Worm (Caenorhabditis elegans) whole organism, L2 larva: Measurements from ENCODE around the gene clec-34.

Source experiments
- R02D3.7 ChIP-seq: fragments of 150-350 bp; optimal IDR thresholded peaks from 2 replicates; lab custom pipeline; 2014; ENCODE audit warnings: missing biosample characterization, missing genetic modification characterization
- ZK546.5 ChIP-seq: sonication (generic microtip); optimal IDR thresholded peaks from 2 replicates; lab custom pipeline; 2017; ENCODE audit warnings: missing biosample characterization, missing genetic modification characterization
- dmd-4 ChIP-seq: sonication (generic microtip); optimal IDR thresholded peaks from 2 replicates; lab custom pipeline; 2017; ENCODE audit warnings: missing biosample characterization, missing genetic modification characterization
- egl-27 ChIP-seq: sonication (generic microtip); optimal IDR thresholded peaks from 3 replicates; lab custom pipeline; 2017; ENCODE audit warnings: missing biosample characterization, missing genetic modification reagents, missing genetic modification characterization
- elt-3 ChIP-seq: sonication (generic microtip); optimal IDR thresholded peaks from 2 replicates; lab custom pipeline; 2017; ENCODE audit warnings: missing biosample characterization, missing genetic modification characterization
- lin-39 ChIP-seq: fragments of 150-350 bp; optimal IDR thresholded peaks from 2 replicates; lab custom pipeline; 2014; ENCODE audit warnings: missing biosample characterization, missing genetic modification reagents, missing genetic modification characterization
- skn-1 ChIP-seq: sonication (generic microtip); optimal IDR thresholded peaks from 2 replicates; lab custom pipeline; 2017; ENCODE audit warnings: missing biosample characterization, missing genetic modification characterization
- ztf-11 ChIP-seq: sonication (generic microtip); optimal IDR thresholded peaks from 2 replicates; lab custom pipeline; 2017; ENCODE audit warnings: missing biosample characterization, missing genetic modification characterization

DNA sequence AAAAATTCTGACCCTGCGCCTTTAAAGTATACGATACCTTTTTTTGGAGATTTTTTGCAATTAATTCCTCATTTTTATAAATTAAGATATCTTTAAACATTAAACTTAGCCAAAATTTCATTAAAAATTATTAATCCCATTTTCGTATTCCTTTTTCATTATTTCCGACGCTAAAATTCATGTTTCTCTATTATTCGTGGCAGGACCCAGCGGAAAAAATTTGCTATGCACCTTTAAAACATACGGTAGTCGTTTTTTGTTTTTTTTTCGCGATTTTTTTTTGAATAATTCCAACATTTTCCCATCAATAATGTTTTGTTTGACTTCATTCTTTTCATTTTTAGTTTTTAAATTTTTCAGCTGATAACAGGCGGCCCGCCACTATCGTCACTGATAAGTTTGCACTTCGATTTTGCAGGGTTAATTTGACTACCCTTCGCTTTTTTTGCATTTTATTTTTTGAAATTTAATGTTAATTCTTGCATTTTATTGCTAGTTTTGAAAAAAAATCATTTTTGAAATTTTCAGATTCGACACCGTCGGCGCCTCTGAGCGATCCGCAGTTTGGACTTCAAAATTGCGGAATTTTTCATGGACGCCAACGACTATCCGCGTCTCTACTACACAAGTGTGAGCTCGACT, 11.6 kb downstream of the clec-34 start, which contains the start of gene dkf-2:
- TF ChIP-seq ZK546.5 (no peak), egl-27 (tag; lab: Kevin White, UChicago) (no peak), R02D3.7 (tag; lab: Kevin White, UChicago) (no peak), skn-1 (tag; lab: Kevin White, UChicago) (no peak), elt-3 (no peak), dmd-4 (tag; lab: Kevin White, UChicago) (no peak), ztf-11 (tag; lab: Kevin White, UChicago) (no peak), lin-39 (tag; lab: Kevin White, UChicago) (no peak)
